Fruit fly (Drosophila melanogaster) whole organism, adult: ENCODE results near the gene RasGAP1.

Experiments used
- CG11617 ChIP-seq: fragments of 200-800 bp; sonication (Bioruptor generic); optimal IDR thresholded peaks from 2 replicates; lab custom pipeline; 2017; ENCODE audit warnings: mild to moderate bottlenecking, missing biosample characterization, missing genetic modification reagents, missing genetic modification characterization
- CG12768 ChIP-seq: fragments of 200-800 bp; sonication (Bioruptor generic); optimal IDR thresholded peaks from 2 replicates; lab custom pipeline; 2017; ENCODE audit warnings: missing biosample characterization, missing genetic modification characterization, mild to moderate bottlenecking, moderate library complexity, missing genetic modification reagents
- CG14711 ChIP-seq: fragments of 200-800 bp; sonication (Bioruptor generic); optimal IDR thresholded peaks from 2 replicates; lab custom pipeline; 2018; ENCODE audit warnings: missing biosample characterization, mild to moderate bottlenecking, missing genetic modification characterization, moderate library complexity
- CG1620 ChIP-seq: fragments of 200-800 bp; sonication (Bioruptor generic); optimal IDR thresholded peaks from 2 replicates; lab custom pipeline; 2016; ENCODE audit warnings: missing biosample characterization, missing genetic modification characterization
- CG33017 ChIP-seq: fragments of 200-800 bp; sonication (Bioruptor generic); optimal IDR thresholded peaks from 2 replicates; lab custom pipeline; 2018; ENCODE audit warnings: missing biosample characterization, mild to moderate bottlenecking, missing genetic modification characterization, moderate library complexity
- CG5204 ChIP-seq: fragments of 200-800 bp; sonication (Bioruptor generic); optimal IDR thresholded peaks from 2 replicates; lab custom pipeline; 2016; ENCODE audit warnings: missing biosample characterization, missing genetic modification characterization
- CG7045 ChIP-seq: fragments of 200-800 bp; sonication (Bioruptor generic); optimal IDR thresholded peaks from 2 replicates; lab custom pipeline; 2017; ENCODE audit warnings: missing biosample characterization, mild to moderate bottlenecking, missing genetic modification characterization
- CG7101 ChIP-seq: fragments of 200-800 bp; sonication (Bioruptor generic); optimal IDR thresholded peaks from 2 replicates; lab custom pipeline; 2018; ENCODE audit warnings: missing biosample characterization, mild to moderate bottlenecking, missing genetic modification characterization, moderate library complexity
- Clk ChIP-seq: fragments of 200-800 bp; sonication (Bioruptor generic); optimal IDR thresholded peaks from 2 replicates; lab custom pipeline; 2017; ENCODE audit warnings: missing biosample characterization, missing genetic modification characterization
- Crg-1 ChIP-seq: fragments of 200-800 bp; sonication (Bioruptor generic); optimal IDR thresholded peaks from 2 replicates; lab custom pipeline; 2016; ENCODE audit warnings: missing biosample characterization, missing genetic modification characterization
- Hr96 ChIP-seq: fragments of 200-800 bp; sonication (Bioruptor generic); optimal IDR thresholded peaks from 2 replicates; lab custom pipeline; 2016; ENCODE audit warnings: missing biosample characterization, missing genetic modification characterization
- Mnt ChIP-seq: fragments of 200-800 bp; sonication (Bioruptor generic); optimal IDR thresholded peaks from 2 replicates; lab custom pipeline; 2016; ENCODE audit warnings: missing biosample characterization, mild to moderate bottlenecking, missing genetic modification characterization
- cic ChIP-seq: fragments of 200-800 bp; sonication (Bioruptor generic); optimal IDR thresholded peaks from 2 replicates; lab custom pipeline; 2017; ENCODE audit warnings: missing biosample characterization, mild to moderate bottlenecking, missing genetic modification characterization, moderate library complexity
- cnc ChIP-seq, 2 experiments: fragments of >200 bp; optimal IDR thresholded peaks; 2 replicates each; lab custom pipeline; 2017
- pad ChIP-seq: fragments of 200-800 bp; sonication (Bioruptor generic); optimal IDR thresholded peaks from 3 replicates; lab custom pipeline; 2017; ENCODE audit warnings: missing biosample characterization, missing genetic modification characterization, mild to moderate bottlenecking, moderate library complexity, missing genetic modification reagents
- tj ChIP-seq: fragments of 200-800 bp; sonication (Bioruptor generic); optimal IDR thresholded peaks from 3 replicates; lab custom pipeline; 2017; ENCODE audit warnings: missing biosample characterization, mild to moderate bottlenecking, missing genetic modification characterization, moderate library complexity
- toe ChIP-seq: fragments of 200-800 bp; sonication (Bioruptor generic); optimal IDR thresholded peaks from 2 replicates; lab custom pipeline; 2016; ENCODE audit warnings: missing biosample characterization, missing genetic modification characterization

The RasGAP1 gene

dm6 chr3L:9853895-9854470 is 1.1 kb downstream of the RasGAP1 start:
- TF ChIP-seq pad (GFP tag; lab: Kevin White, UChicago) (peak; percentile 36), tj (GFP tag; lab: Kevin White, UChicago) (peak; percentile 12), CG33017 (no peak), cic (peak; percentile 99), Mnt (peak; percentile 72), Clk (GFP tag; lab: Kevin White, UChicago) (no peak)

- TF ChIP-seq cnc (optimal IDR thresholded peaks at IDR 0.05; lab: Kevin White, UChicago) (no peak), CG14711 (tag; lab: Kevin White, UChicago) (peak; percentile 40)
Observed at dm6 chr3L:9853140-9853746, 1.8 kb downstream of the RasGAP1 start.

dm6 chr3L:9851000-9851671 is 3.9 kb downstream of the RasGAP1 start:
- TF ChIP-seq Hr96 (GFP tag; lab: Kevin White, UChicago) (no peak), Crg-1 (GFP tag; lab: Kevin White, UChicago) (no peak), CG11617 (no peak), CG12768 (GFP tag; lab: Kevin White, UChicago) (no peak), tj (GFP tag; lab: Kevin White, UChicago) (no peak), CG5204 (no peak)

dm6 chr3L:9850114-9850513 is 5.0 kb downstream of the RasGAP1 start:
- TF ChIP-seq CG12768 (GFP tag; lab: Kevin White, UChicago) = no peak
- no peak for TF ChIP-seq pad (GFP tag; lab: Kevin White, UChicago)
- TF ChIP-seq CG14711 (tag; lab: Kevin White, UChicago) = no peak
- no peak for TF ChIP-seq CG1620 (GFP tag; lab: Kevin White, UChicago)
- no peak for TF ChIP-seq CG11617
- no peak for TF ChIP-seq Clk (GFP tag; lab: Kevin White, UChicago)
- TF ChIP-seq toe (GFP tag; lab: Kevin White, UChicago) = no peak
- TF ChIP-seq Mnt = no peak
- TF ChIP-seq Crg-1 (GFP tag; lab: Kevin White, UChicago) = no peak
- TF ChIP-seq CG33017 = no peak

DNA sequence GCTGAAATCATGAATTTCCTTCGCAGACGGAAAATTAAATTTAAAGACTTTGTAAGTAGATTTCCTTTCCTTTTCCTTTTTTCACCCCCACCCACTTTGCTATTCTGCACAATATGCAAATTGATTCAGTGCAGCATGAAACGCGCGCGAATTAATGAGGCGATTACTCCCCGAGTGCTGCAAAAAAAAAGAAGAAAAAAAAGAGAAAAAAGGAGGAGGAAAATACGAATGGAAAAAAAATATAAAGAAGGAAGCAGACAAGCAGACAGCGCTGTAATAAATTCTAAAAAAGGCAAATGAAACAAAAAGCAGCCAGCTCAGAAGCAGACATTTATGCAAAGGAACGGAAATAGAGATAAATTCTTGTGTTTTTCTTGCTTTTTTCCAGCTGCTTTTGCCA is 6.3 kb downstream of the RasGAP1 start:
- TF ChIP-seq Crg-1 (GFP tag; lab: Kevin White, UChicago) = no peak
- peak; percentile 42 for TF ChIP-seq tj (GFP tag; lab: Kevin White, UChicago)

- TF ChIP-seq CG7101 (tag; lab: Kevin White, UChicago) = no peak
- TF ChIP-seq CG12768 (GFP tag; lab: Kevin White, UChicago) = no peak
- no peak for TF ChIP-seq Crg-1 (GFP tag; lab: Kevin White, UChicago)
- no peak for TF ChIP-seq toe (GFP tag; lab: Kevin White, UChicago)
- TF ChIP-seq cic = no peak
- TF ChIP-seq tj (GFP tag; lab: Kevin White, UChicago) = peak; percentile 87
- TF ChIP-seq Hr96 (GFP tag; lab: Kevin White, UChicago) = no peak
- TF ChIP-seq CG14711 (tag; lab: Kevin White, UChicago) = peak; percentile 24
Observed at dm6 chr3L:9847420-9847977, 7.6 kb downstream of the RasGAP1 start.

DNA sequence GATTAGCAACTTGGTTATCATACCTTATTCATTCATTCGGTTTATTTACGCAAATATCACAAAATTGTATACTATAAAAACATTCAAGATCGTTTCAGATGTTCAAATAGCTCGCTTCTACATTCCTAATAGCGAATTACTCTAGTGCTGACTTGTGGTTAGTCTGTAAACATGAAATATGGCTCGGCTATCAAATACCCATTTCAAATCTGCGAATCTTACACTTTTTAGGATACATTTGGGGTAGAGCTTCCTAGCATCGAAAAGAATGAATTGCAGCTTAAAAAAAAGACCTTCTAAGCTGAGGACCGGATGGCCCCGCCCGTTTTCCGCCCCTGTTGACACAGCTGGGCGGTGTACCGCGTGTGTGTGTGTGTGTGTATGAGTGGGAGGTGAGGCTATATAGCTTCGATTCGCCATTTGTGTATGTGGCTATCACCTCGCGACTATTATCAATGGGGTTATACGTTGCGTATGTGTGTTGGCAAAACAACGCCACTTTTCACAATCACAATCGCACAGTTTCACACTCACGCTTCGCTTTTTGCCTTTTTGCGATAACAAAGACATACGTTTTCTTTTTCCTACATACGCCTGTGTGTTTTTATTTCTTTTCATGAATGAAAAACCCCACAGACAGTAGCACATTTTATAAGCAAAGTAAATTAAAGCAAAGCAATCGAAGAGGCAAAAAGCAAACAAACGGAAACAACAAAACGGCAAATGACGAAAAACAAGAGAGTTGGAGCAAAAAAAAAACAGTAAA is 8.3 kb downstream of the RasGAP1 start:
- no peak for TF ChIP-seq CG7045 (GFP tag; lab: Kevin White, UChicago)
- TF ChIP-seq Mnt = peak; percentile 36
- TF ChIP-seq CG11617 = no peak
- peak; percentile 99 for TF ChIP-seq cic

DNA sequence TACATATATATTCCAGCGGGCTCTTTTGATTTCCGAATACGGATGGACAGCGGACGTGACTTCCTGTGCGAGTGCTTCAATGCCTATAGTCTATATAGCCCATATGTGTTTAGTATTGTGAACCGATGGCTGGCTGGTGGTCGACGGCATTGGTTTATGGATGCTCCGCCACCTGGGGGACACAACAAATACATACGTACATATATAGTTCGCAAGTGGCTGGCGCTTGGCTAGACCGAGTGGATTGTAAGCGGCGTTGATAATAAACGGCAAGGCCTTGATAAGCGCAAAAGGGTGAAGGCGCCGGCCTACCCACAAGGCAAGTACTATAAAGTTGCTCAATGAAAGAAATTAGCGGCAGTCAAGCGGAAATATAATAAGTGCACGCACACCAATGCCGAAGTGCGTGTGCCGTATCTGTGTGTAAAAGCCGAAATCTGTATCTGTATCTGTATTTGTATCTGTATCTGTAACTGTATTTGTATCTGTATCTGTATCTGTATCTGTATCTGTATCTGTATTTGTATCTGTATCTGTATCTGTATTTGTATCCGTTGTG is 9.0 kb downstream of the RasGAP1 start:
- TF ChIP-seq Crg-1 (GFP tag; lab: Kevin White, UChicago) (no peak), cic (peak; percentile 84)
